Worm (Caenorhabditis elegans) whole organism, early embryonic: ENCODE data around the gene F58E6.5.

Experiments
- B0310.2 ChIP-seq: sonication (generic microtip); optimal IDR thresholded peaks from 2 replicates; lab custom pipeline; 2016; ENCODE audit warnings: mild to moderate bottlenecking, missing genetic modification characterization, missing compliant biosample characterization
- F13C5.2 ChIP-seq: sonication (generic microtip); optimal IDR thresholded peaks from 2 replicates; lab custom pipeline; 2017; ENCODE audit warnings: mild to moderate bottlenecking, missing genetic modification characterization, inconsistent platforms, missing compliant biosample characterization
- aly-1 ChIP-seq: sonication (generic microtip); optimal IDR thresholded peaks from 2 replicates; lab custom pipeline; 2016; ENCODE audit warnings: missing genetic modification characterization, missing compliant biosample characterization
- ama-1 ChIP-seq: fragments of 150-350 bp; optimal IDR thresholded peaks from 2 replicates; lab custom pipeline; 2014
- ceh-13 ChIP-seq: fragments of 200-800 bp; sonication (Bioruptor generic); optimal IDR thresholded peaks from 2 replicates; lab custom pipeline; 2018; ENCODE audit warnings: mild to moderate bottlenecking, missing genetic modification characterization, missing compliant biosample characterization
- ceh-36 ChIP-seq: sonication (generic microtip); optimal IDR thresholded peaks from 2 replicates; lab custom pipeline; 2016; ENCODE audit warnings: missing genetic modification characterization, inconsistent platforms, missing compliant biosample characterization
- ets-7 ChIP-seq: sonication (generic microtip); optimal IDR thresholded peaks from 2 replicates; lab custom pipeline; 2016; ENCODE audit warnings: missing genotype, missing genetic modification characterization, missing compliant biosample characterization
- flt-1 ChIP-seq: fragments of 200-800 bp; sonication (Bioruptor generic); IDR thresholded peaks from 2 replicates; pipeline ENCODE4 v1.3.6; 2022; ENCODE audit warnings: missing genetic modification characterization, missing compliant biosample characterization
- hmbx-1 ChIP-seq: sonication (generic microtip); optimal IDR thresholded peaks from 2 replicates; lab custom pipeline; 2016; ENCODE audit warnings: mild to moderate bottlenecking, missing genetic modification characterization, missing compliant biosample characterization
- hmg-4 ChIP-seq: fragments of 200-800 bp; sonication (Bioruptor generic); optimal IDR thresholded peaks from 2 replicates; lab custom pipeline; 2018; ENCODE audit warnings: mild to moderate bottlenecking, missing genetic modification characterization, missing compliant biosample characterization
- hnd-1 ChIP-seq: sonication (generic microtip); optimal IDR thresholded peaks from 2 replicates; lab custom pipeline; 2016; ENCODE audit warnings: missing genetic modification characterization, missing compliant biosample characterization
- pes-1 ChIP-seq: fragments of 200-800 bp; sonication (Bioruptor generic); IDR thresholded peaks from 2 replicates; pipeline ENCODE4 v1.3.6; 2022; ENCODE audit warnings: missing genetic modification reagents, missing genetic modification characterization, missing compliant biosample characterization
- scrt-1 ChIP-seq: fragments of 200-800 bp; sonication (Bioruptor generic); IDR thresholded peaks from 2 replicates; pipeline ENCODE4 v1.3.6; 2022; ENCODE audit warnings: missing genetic modification characterization, missing compliant biosample characterization
- sea-1 ChIP-seq: fragments of 200-800 bp; sonication (Bioruptor generic); conservative IDR thresholded peaks from 2 replicates; pipeline ENCODE4 v1.3.6; 2022; ENCODE audit warnings: missing genetic modification characterization, missing compliant biosample characterization
- tbx-11 ChIP-seq: fragments of 200-800 bp; sonication (Bioruptor generic); IDR thresholded peaks from 2 replicates; pipeline ENCODE4 v1.3.6; 2022; ENCODE audit warnings: missing genetic modification characterization, missing compliant biosample characterization
- tbx-37 ChIP-seq: fragments of 200-800 bp; sonication (Bioruptor generic); conservative IDR thresholded peaks from 2 replicates; pipeline ENCODE4 v1.3.6; 2022; ENCODE audit warnings: missing genetic modification reagents, missing genetic modification characterization, missing compliant biosample characterization
- tra-4 ChIP-seq: sonication (generic microtip); optimal IDR thresholded peaks from 2 replicates; lab custom pipeline; 2017; ENCODE audit warnings: missing genetic modification characterization, missing compliant biosample characterization

The F58E6.5 gene

ce11 chrV:9791332-9791731 lies 37.0 kb upstream of the F58E6.5 start, which contains the start of gene lipl-2:
Gene lipl-2 (plus strand): TSS chrV:9791567.
- TF ChIP-seq sea-1 (GFP tag; lab: Robert Waterston, UW), result no peak
- no peak for TF ChIP-seq F13C5.2
- TF ChIP-seq hmg-4, result no peak

ce11 chrV:9789657-9790261 lies 35.4 kb upstream of the F58E6.5 start, which contains the start of gene ztf-7:
Gene ztf-7 (minus strand): TSS chrV:9789707.
- no peak for TF ChIP-seq tbx-11 (GFP tag; lab: Robert Waterston, UW)
- TF ChIP-seq F13C5.2, result peak; percentile 46

- TF ChIP-seq hmg-4, result no peak
- peak; percentile 44 for TF ChIP-seq ama-1 (lab: Kevin White, UChicago)
- no peak for TF ChIP-seq pes-1 (GFP tag; lab: Robert Waterston, UW)
Measured at ce11 chrV:9786721-9787131, 32.4 kb upstream of the F58E6.5 start, which contains the start of gene F46B6.6. Gene F46B6.6 (minus strand): TSS chrV:9786868.

DNA sequence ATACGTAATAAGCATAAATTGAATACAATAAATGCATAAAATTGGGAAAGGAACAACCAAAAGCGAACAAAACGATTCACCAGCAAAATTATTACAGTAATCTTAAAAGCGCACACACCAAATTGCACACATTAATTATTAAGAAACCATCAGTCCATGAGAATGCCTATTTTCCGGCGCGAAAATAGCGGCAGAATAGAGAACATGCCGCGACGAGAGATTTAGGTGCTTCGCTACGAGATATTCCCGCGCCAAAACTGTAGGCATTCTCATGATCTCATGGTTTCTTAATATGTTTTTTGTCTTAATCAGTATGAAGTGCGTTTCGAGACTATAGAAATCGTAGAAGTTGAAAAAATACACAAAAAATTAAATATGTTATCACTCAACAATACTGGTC lies 29.9 kb upstream of the F58E6.5 start:
- TF ChIP-seq F13C5.2 (no peak), tra-4 (tag; lab: Kevin White, UChicago) (no peak), aly-1 (tag; lab: Kevin White, UChicago) (no peak), B0310.2 (no peak), sea-1 (GFP tag; lab: Robert Waterston, UW) (no peak), hmg-4 (no peak), flt-1 (GFP tag; lab: Robert Waterston, UW) (no peak), pes-1 (GFP tag; lab: Robert Waterston, UW) (no peak), scrt-1 (GFP tag; lab: Robert Waterston, UW) (no peak), tbx-37 (GFP tag; lab: Robert Waterston, UW) (no peak), ets-7 (tag; lab: Kevin White, UChicago) (no peak), ceh-13 (GFP tag; lab: Kevin White, UChicago) (no peak), hmbx-1 (no peak)

DNA sequence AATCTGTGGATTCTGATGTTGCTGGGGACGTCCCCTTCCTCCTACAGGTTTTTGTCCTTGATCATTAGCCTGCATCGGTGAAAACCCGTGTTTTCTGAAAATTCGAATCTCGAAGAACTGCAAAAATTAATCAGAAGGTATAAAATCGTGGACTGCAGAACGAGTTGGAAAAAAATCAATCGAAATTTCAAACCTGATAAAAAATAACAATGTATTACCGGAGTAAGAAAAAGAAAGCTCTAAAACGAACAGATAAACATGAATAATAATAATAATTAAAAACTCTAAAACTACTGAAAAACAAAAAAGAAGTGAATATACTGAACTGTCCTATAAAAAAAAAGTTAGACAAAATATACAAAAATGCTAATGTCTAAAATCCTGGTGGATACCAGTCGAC lies 28.6 kb upstream of the F58E6.5 start, which contains the start of gene F46B6.5:
TSS of gene F46B6.5 (minus strand) at position 101 of the 400 bp plus-strand sequence.
- TF ChIP-seq ama-1 (lab: Kevin White, UChicago) (no peak), hmg-4 (no peak), ceh-36 (tag; lab: Kevin White, UChicago) (no peak), tbx-37 (GFP tag; lab: Robert Waterston, UW) (no peak), aly-1 (tag; lab: Kevin White, UChicago) (no peak)

DNA sequence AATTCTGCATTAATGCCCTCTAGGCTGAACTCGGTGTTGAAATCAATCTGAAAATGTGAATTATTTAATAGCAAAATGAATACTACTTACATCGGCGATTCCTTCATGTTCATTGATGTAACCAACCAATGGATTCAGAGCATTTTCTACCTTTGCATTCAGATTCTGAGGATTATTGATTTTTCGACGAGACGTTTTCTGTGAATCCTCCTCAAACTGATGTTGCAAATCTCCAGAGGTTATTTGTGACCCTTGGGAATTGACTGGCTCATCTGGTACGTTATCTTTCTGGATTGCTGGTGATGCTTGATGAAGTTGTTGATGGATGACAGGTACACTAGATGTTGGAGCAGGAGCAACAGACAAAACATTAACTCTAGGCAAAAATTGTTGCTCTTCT lies 27.7 kb upstream of the F58E6.5 start:
- TF ChIP-seq ceh-36 (tag; lab: Kevin White, UChicago) (no peak), hmg-4 (no peak), tbx-11 (GFP tag; lab: Robert Waterston, UW) (no peak), sea-1 (GFP tag; lab: Robert Waterston, UW) (no peak), tbx-37 (GFP tag; lab: Robert Waterston, UW) (no peak), ceh-13 (GFP tag; lab: Kevin White, UChicago) (no peak), hnd-1 (tag; lab: Kevin White, UChicago) (no peak), pes-1 (GFP tag; lab: Robert Waterston, UW) (no peak), hmbx-1 (no peak), tra-4 (tag; lab: Kevin White, UChicago) (no peak), scrt-1 (GFP tag; lab: Robert Waterston, UW) (no peak), B0310.2 (no peak), ama-1 (lab: Kevin White, UChicago) (no peak), F13C5.2 (no peak), ets-7 (tag; lab: Kevin White, UChicago) (no peak), aly-1 (tag; lab: Kevin White, UChicago) (no peak), flt-1 (GFP tag; lab: Robert Waterston, UW) (no peak)

DNA sequence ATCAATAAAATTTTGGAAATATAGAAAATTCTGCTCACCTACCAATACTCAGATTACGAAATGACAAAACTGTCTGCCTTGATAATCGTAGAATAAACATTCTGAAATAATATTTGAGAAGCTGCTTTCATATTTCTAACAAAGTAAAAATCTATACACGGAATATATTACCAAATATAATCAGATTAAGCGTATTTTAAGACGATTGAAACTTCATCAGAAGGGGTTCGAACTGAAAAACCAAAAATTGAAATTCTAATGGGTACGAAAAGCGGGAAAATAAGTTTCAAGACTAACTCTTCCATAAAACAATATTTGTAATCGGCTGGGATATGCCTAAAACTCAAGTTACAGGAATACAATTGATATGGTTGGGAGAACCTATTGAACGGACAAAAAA lies 25.1 kb upstream of the F58E6.5 start, which contains the start of gene F46B6.4:
TSS of gene F46B6.4 (minus strand) at position 101 of the 400 bp plus-strand sequence.
- TF ChIP-seq tbx-37 (GFP tag; lab: Robert Waterston, UW) (no peak), aly-1 (tag; lab: Kevin White, UChicago) (no peak), hnd-1 (tag; lab: Kevin White, UChicago) (no peak), ceh-13 (GFP tag; lab: Kevin White, UChicago) (no peak), hmg-4 (no peak), B0310.2 (no peak), tbx-11 (GFP tag; lab: Robert Waterston, UW) (no peak), sea-1 (GFP tag; lab: Robert Waterston, UW) (no peak), pes-1 (GFP tag; lab: Robert Waterston, UW) (no peak), ceh-36 (tag; lab: Kevin White, UChicago) (no peak), flt-1 (GFP tag; lab: Robert Waterston, UW) (no peak), scrt-1 (GFP tag; lab: Robert Waterston, UW) (no peak), hmbx-1 (no peak), ets-7 (tag; lab: Kevin White, UChicago) (no peak)

DNA sequence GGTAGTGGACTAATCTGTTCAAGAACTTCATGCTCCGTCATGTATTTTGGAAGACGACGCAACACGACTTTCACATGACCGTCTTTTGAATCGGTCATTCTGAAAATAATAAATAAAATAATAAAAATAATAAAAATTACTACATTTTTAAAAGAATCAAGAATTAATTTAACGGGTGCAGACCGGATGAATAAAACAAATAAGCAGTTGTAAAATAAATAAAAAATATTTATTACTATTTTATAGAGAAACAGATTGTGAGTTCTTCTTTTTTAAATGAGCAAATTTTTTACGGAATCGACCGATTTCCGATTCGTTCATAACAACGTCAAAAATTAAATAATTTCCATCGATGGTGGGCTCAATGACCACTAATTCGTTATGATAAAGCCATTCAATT lies 23.3 kb upstream of the F58E6.5 start, which contains the start of gene smg-4:
TSS of gene smg-4 (minus strand) at position 101 of the 400 bp plus-strand sequence.
- TF ChIP-seq tbx-37 (GFP tag; lab: Robert Waterston, UW), result no peak
- no peak for TF ChIP-seq sea-1 (GFP tag; lab: Robert Waterston, UW)
- TF ChIP-seq ceh-36 (tag; lab: Kevin White, UChicago), result no peak
- TF ChIP-seq hnd-1 (tag; lab: Kevin White, UChicago), result no peak
